Worm (Caenorhabditis elegans) whole organism, mixed stage, embryonic: ENCODE data around the gene nhr-202.

ENCODE experiments used
- M03D4.4 ChIP-seq: sonication (generic microtip); optimal IDR thresholded peaks from 2 replicates; lab custom pipeline; 2017; ENCODE audit warnings: mild to moderate bottlenecking, missing genetic modification characterization, missing compliant biosample characterization
- bed-3 ChIP-seq: fragments of 200-800 bp; sonication (Bioruptor generic); optimal IDR thresholded peaks from 3 replicates; lab custom pipeline; 2018; ENCODE audit warnings: mild to moderate bottlenecking, missing genetic modification characterization, moderate library complexity, missing compliant biosample characterization
- blmp-1 ChIP-seq: fragments of 150-350 bp; optimal IDR thresholded peaks from 2 replicates; lab custom pipeline; 2014; ENCODE audit warnings: missing biosample characterization, missing genetic modification characterization
- ceh-39 ChIP-seq: fragments of 150-350 bp; optimal IDR thresholded peaks from 2 replicates; lab custom pipeline; 2014; ENCODE audit warnings: missing biosample characterization, missing genetic modification characterization
- ceh-43 ChIP-seq: fragments of 200-800 bp; sonication (Bioruptor generic); optimal IDR thresholded peaks from 2 replicates; lab custom pipeline; 2018; ENCODE audit warnings: mild to moderate bottlenecking, missing genetic modification characterization, moderate library complexity, missing compliant biosample characterization
- ces-1 ChIP-seq: fragments of 150-350 bp; optimal IDR thresholded peaks from 2 replicates; lab custom pipeline; 2014; ENCODE audit warnings: missing biosample characterization, missing genetic modification reagents, missing genetic modification characterization
- cnd-1 ChIP-seq: fragments of 200-800 bp; sonication (Bioruptor generic); optimal IDR thresholded peaks from 2 replicates; lab custom pipeline; 2018; ENCODE audit warnings: mild to moderate bottlenecking, missing genetic modification characterization, missing compliant biosample characterization
- drap-1 ChIP-seq: fragments of 200-800 bp; sonication (Bioruptor generic); optimal IDR thresholded peaks from 3 replicates; lab custom pipeline; 2018; ENCODE audit warnings: mild to moderate bottlenecking, missing genetic modification characterization, missing compliant biosample characterization
- elt-1 ChIP-seq: sonication (generic microtip); optimal IDR thresholded peaks from 2 replicates; lab custom pipeline; 2017; ENCODE audit warnings: missing genetic modification characterization, mild to moderate bottlenecking, missing compliant biosample characterization, antibody characterized with exemption, moderate library complexity, borderline replicate concordance; ENCODE audit not compliant: insufficient read depth
- elt-3 ChIP-seq: fragments of 150-350 bp; optimal IDR thresholded peaks from 2 replicates; lab custom pipeline; 2014; ENCODE audit warnings: missing biosample characterization, missing genetic modification characterization
- flh-1 ChIP-seq: fragments of 200-800 bp; sonication (Bioruptor generic); optimal IDR thresholded peaks from 2 replicates; lab custom pipeline; 2018; ENCODE audit warnings: mild to moderate bottlenecking, missing genetic modification characterization, moderate library complexity, missing compliant biosample characterization
- ham-2 ChIP-seq: fragments of 200-800 bp; sonication (Bioruptor generic); optimal IDR thresholded peaks from 2 replicates; lab custom pipeline; 2018; ENCODE audit warnings: mild to moderate bottlenecking, missing genetic modification characterization, missing compliant biosample characterization
- hlh-1 ChIP-seq: fragments of 150-350 bp; optimal IDR thresholded peaks from 2 replicates; lab custom pipeline; 2014; ENCODE audit warnings: missing biosample characterization, missing genetic modification reagents, missing genetic modification characterization
- lin-13 ChIP-seq: fragments of 150-350 bp; optimal IDR thresholded peaks from 2 replicates; lab custom pipeline; 2014; ENCODE audit warnings: missing biosample characterization, missing genetic modification characterization
- lin-32 ChIP-seq: fragments of 200-800 bp; sonication (Bioruptor generic); optimal IDR thresholded peaks from 2 replicates; lab custom pipeline; 2018; ENCODE audit warnings: mild to moderate bottlenecking, missing genetic modification characterization, missing compliant biosample characterization
- lsy-2 ChIP-seq: fragments of 150-350 bp; optimal IDR thresholded peaks from 2 replicates; lab custom pipeline; 2014; ENCODE audit warnings: missing biosample characterization, missing genetic modification characterization
- mab-5 ChIP-seq: fragments of 150-350 bp; optimal IDR thresholded peaks from 2 replicates; lab custom pipeline; 2014; ENCODE audit warnings: missing biosample characterization, missing genetic modification characterization
- mep-1 ChIP-seq: fragments of 150-350 bp; optimal IDR thresholded peaks from 2 replicates; lab custom pipeline; 2017; ENCODE audit warnings: missing biosample characterization, missing genetic modification reagents, missing genetic modification characterization, inconsistent platforms
- nhr-12 ChIP-seq: fragments of 150-350 bp; optimal IDR thresholded peaks from 2 replicates; lab custom pipeline; 2014; ENCODE audit warnings: missing biosample characterization, missing genetic modification characterization
- nhr-2 ChIP-seq: fragments of 150-350 bp; optimal IDR thresholded peaks from 2 replicates; lab custom pipeline; 2014; ENCODE audit warnings: missing biosample characterization, missing genetic modification characterization
- nhr-237 ChIP-seq: fragments of 150-350 bp; optimal IDR thresholded peaks from 2 replicates; lab custom pipeline; 2014; ENCODE audit warnings: missing biosample characterization, missing genetic modification characterization
- nhr-28 ChIP-seq: fragments of 150-350 bp; optimal IDR thresholded peaks from 2 replicates; lab custom pipeline; 2014; ENCODE audit warnings: missing biosample characterization, missing genetic modification characterization
- nhr-76 ChIP-seq: sonication (generic microtip); optimal IDR thresholded peaks from 2 replicates; lab custom pipeline; 2017; ENCODE audit warnings: missing biosample characterization, missing genetic modification characterization
- pha-4 ChIP-seq: fragments of 150-350 bp; optimal IDR thresholded peaks from 2 replicates; lab custom pipeline; 2018; ENCODE audit warnings: missing biosample characterization, missing genetic modification reagents, missing genetic modification characterization
- sem-2 ChIP-seq: fragments of 200-800 bp; sonication (Bioruptor generic); optimal IDR thresholded peaks from 2 replicates; lab custom pipeline; 2018; ENCODE audit warnings: mild to moderate bottlenecking, missing genetic modification characterization, missing compliant biosample characterization
- snpc-4 ChIP-seq: fragments of 150-350 bp; optimal IDR thresholded peaks from 2 replicates; lab custom pipeline; 2014; ENCODE audit warnings: missing biosample characterization, missing genetic modification characterization
- sptf-1 ChIP-seq: sonication (generic microtip); optimal IDR thresholded peaks from 2 replicates; lab custom pipeline; 2017; ENCODE audit warnings: mild to moderate bottlenecking, missing genetic modification characterization, moderate library complexity, missing compliant biosample characterization
- tbx-8 ChIP-seq: fragments of 200-800 bp; sonication (Bioruptor generic); optimal IDR thresholded peaks from 2 replicates; lab custom pipeline; 2018; ENCODE audit warnings: mild to moderate bottlenecking, missing genetic modification characterization, moderate library complexity, missing compliant biosample characterization
- unc-120 ChIP-seq: sonication (generic microtip); optimal IDR thresholded peaks from 2 replicates; lab custom pipeline; 2017; ENCODE audit warnings: missing genetic modification characterization, missing compliant biosample characterization; ENCODE audit not compliant: poor library complexity, severe bottlenecking
- unc-62 ChIP-seq: fragments of 150-350 bp; optimal IDR thresholded peaks from 2 replicates; lab custom pipeline; 2014; ENCODE audit warnings: missing biosample characterization, missing genetic modification reagents, missing genetic modification characterization
- zip-8 ChIP-seq: fragments of 150-350 bp; optimal IDR thresholded peaks from 2 replicates; lab custom pipeline; 2014; ENCODE audit warnings: missing biosample characterization, missing genetic modification characterization
- ztf-11 ChIP-seq: fragments of 150-350 bp; optimal IDR thresholded peaks from 2 replicates; lab custom pipeline; 2014; ENCODE audit warnings: missing biosample characterization, missing genetic modification characterization

Gene nhr-202

ce11 chrV:433898-434297 lies 28.5 kb upstream of the nhr-202 start, which contains the start of gene B0554.2:
Gene B0554.2, plus strand, starts transcription at chrV:434198.
- TF ChIP-seq snpc-4 (tag; lab: Kevin White, UChicago) (no peak), tbx-8 (GFP tag; lab: Kevin White, UChicago) (no peak), lin-32 (GFP tag; lab: Kevin White, UChicago) (no peak), ham-2 (GFP tag; lab: Kevin White, UChicago) (no peak), cnd-1 (no peak), blmp-1 (tag; lab: Kevin White, UChicago) (no peak), ces-1 (GFP tag; lab: Kevin White, UChicago) (no peak), lin-13 (tag; lab: Kevin White, UChicago) (no peak), zip-8 (tag; lab: Kevin White, UChicago) (no peak), elt-1 (tag; lab: Kevin White, UChicago) (no peak), nhr-2 (no peak), flh-1 (GFP tag; lab: Kevin White, UChicago) (no peak)
- TF ChIP-seq, all 35 proteins: peak for 0

ce11 chrV:438094-438493 lies 24.3 kb upstream of the nhr-202 start, which contains the start of gene B0554.1:
Gene B0554.1, plus strand, starts transcription at chrV:438394.
- TF ChIP-seq drap-1 (GFP tag; lab: Kevin White, UChicago) (no peak), nhr-28 (tag; lab: Kevin White, UChicago) (no peak), elt-1 (tag; lab: Kevin White, UChicago) (no peak), mep-1 (tag; lab: Kevin White, UChicago) (no peak), zip-8 (tag; lab: Kevin White, UChicago) (no peak), elt-3 (tag; lab: Kevin White, UChicago) (no peak), unc-120 (tag; lab: Kevin White, UChicago) (no peak)
- TF ChIP-seq, all 35 proteins: peak for 0

DNA sequence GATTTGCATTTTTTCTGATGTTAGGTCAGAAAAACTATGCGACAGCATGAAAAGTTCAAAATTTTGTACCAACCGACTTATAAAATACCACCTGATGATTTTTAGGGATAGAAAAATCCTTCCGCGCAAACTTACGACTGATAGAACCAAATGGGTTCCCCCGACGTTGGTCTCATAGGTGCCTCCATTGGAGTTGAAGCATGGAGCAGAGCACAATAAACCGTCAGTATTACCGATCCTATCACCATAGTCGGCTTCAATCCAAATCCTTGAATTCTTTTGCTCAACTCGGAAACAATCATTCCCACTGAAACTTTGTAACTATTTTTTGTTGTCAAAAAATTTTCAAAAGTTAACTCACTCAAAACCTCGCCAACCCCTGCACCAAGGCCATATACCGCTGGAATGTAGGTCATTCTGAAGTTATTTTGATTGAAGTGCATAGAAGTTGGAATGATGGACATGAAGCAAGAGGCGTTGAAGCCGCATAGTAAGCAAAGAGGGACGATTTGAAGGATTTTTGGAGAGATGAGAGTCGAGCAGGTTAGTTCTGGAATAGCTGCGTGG lies 23.1 kb upstream of the nhr-202 start:
- TF ChIP-seq unc-120 (tag; lab: Kevin White, UChicago) (no peak), cnd-1 (no peak), hlh-1 (no peak), ceh-39 (tag; lab: Kevin White, UChicago) (no peak), nhr-237 (no peak), bed-3 (GFP tag; lab: Kevin White, UChicago) (no peak), elt-1 (tag; lab: Kevin White, UChicago) (no peak), mep-1 (tag; lab: Kevin White, UChicago) (no peak), pha-4 (tag; lab: Kevin White, UChicago) (no peak)

DNA sequence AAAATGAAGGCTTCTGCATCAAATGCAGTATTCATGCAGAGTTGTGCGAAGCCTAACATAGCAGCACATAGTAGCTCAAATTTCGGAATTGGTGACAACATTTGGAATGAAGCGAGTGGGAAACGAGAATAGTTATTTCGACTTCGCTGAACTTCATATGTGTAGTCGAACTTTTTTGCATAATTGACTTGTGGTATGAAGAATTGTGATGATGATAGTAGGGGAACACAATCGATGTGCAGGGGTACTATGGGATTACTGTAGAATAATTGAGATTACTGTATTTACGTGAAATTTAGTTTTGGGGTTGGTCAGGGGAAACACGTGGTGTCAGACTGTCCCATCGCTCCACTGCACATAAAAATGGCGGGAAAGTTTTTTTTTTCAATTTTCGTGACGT lies 21.5 kb upstream of the nhr-202 start, which contains the start of gene B0554.7:
Gene B0554.7 (minus strand): TSS at position 101 of the 400 bp plus-strand sequence.
- TF ChIP-seq M03D4.4 (tag; lab: Kevin White, UChicago) (no peak), ztf-11 (tag; lab: Kevin White, UChicago) (no peak), ham-2 (GFP tag; lab: Kevin White, UChicago) (no peak), ceh-43 (no peak), unc-120 (tag; lab: Kevin White, UChicago) (no peak), flh-1 (GFP tag; lab: Kevin White, UChicago) (no peak), sem-2 (GFP tag; lab: Kevin White, UChicago) (no peak), snpc-4 (tag; lab: Kevin White, UChicago) (no peak), blmp-1 (tag; lab: Kevin White, UChicago) (no peak)
- TF ChIP-seq, all 35 proteins: peak for 0

ce11 chrV:443193-443592 lies 19.2 kb upstream of the nhr-202 start, which contains the start of gene srh-33:
Gene srh-33, minus strand, starts transcription at chrV:443293.
- no peak for TF ChIP-seq nhr-237
- TF ChIP-seq sem-2 (GFP tag; lab: Kevin White, UChicago) = no peak
- TF ChIP-seq nhr-28 (tag; lab: Kevin White, UChicago) = no peak
- no peak for TF ChIP-seq sptf-1 (tag; lab: Kevin White, UChicago)
- TF ChIP-seq lin-13 (tag; lab: Kevin White, UChicago) = no peak
- TF ChIP-seq nhr-12 (tag; lab: Kevin White, UChicago) = no peak
- no peak for TF ChIP-seq mab-5 (tag; lab: Kevin White, UChicago)
- TF ChIP-seq lsy-2 (tag; lab: Kevin White, UChicago) = no peak
- TF ChIP-seq bed-3 (GFP tag; lab: Kevin White, UChicago) = no peak
- no peak for TF ChIP-seq unc-120 (tag; lab: Kevin White, UChicago)
- TF ChIP-seq unc-62 = no peak
- no peak for TF ChIP-seq lin-32 (GFP tag; lab: Kevin White, UChicago)
- no peak for TF ChIP-seq cnd-1
- no peak for TF ChIP-seq nhr-76 (tag; lab: Kevin White, UChicago)
- no peak for TF ChIP-seq elt-3 (tag; lab: Kevin White, UChicago)
- TF ChIP-seq pha-4 (tag; lab: Kevin White, UChicago) = no peak
- TF ChIP-seq M03D4.4 (tag; lab: Kevin White, UChicago) = no peak
- TF ChIP-seq ztf-11 (tag; lab: Kevin White, UChicago) = no peak
